Fruit fly (Drosophila melanogaster) whole organism, embryonic: ENCODE measurements around the gene Scm.
A peak's percentile ranks its signal among the peaks of the same experiment; 100 is the strongest.

Experiments
- Adf1 ChIP-seq: fragments of 200-800 bp; sonication (Bioruptor generic); IDR thresholded peaks from 2 replicates; pipeline ENCODE4 v1.3.6; 2022; ENCODE audit warnings: missing biosample characterization, missing genetic modification characterization
- CG10267 ChIP-seq: fragments of 200-800 bp; sonication (Bioruptor generic); optimal IDR thresholded peaks from 2 replicates; lab custom pipeline; 2018; ENCODE audit warnings: missing biosample characterization, mild to moderate bottlenecking, missing genetic modification characterization, moderate library complexity
- CG10979 ChIP-seq: fragments of 200-800 bp; sonication (Bioruptor generic); optimal IDR thresholded peaks from 2 replicates; lab custom pipeline; 2018; ENCODE audit warnings: missing biosample characterization, mild to moderate bottlenecking, missing genetic modification characterization, moderate library complexity
- CG15269 ChIP-seq: fragments of 200-800 bp; sonication (Bioruptor generic); optimal IDR thresholded peaks from 2 replicates; lab custom pipeline; 2018; ENCODE audit warnings: missing biosample characterization, mild to moderate bottlenecking, missing genetic modification characterization, moderate library complexity
- CG1603 ChIP-seq: fragments of 200-800 bp; sonication (Bioruptor generic); optimal IDR thresholded peaks from 2 replicates; lab custom pipeline; 2019; ENCODE audit warnings: missing biosample characterization, mild to moderate bottlenecking, missing genetic modification characterization, moderate library complexity
- CG17186 ChIP-seq: fragments of 200-800 bp; sonication (Bioruptor generic); optimal IDR thresholded peaks from 3 replicates; lab custom pipeline; 2017; ENCODE audit warnings: missing biosample characterization, missing genetic modification reagents, missing genetic modification characterization
- CG17568 ChIP-seq: fragments of 200-800 bp; sonication (Bioruptor generic); optimal IDR thresholded peaks from 2 replicates; lab custom pipeline; 2018; ENCODE audit warnings: missing biosample characterization, mild to moderate bottlenecking, missing genetic modification characterization, moderate library complexity
- CG17612 ChIP-seq: fragments of 200-800 bp; sonication (Bioruptor generic); IDR thresholded peaks from 2 replicates; pipeline ENCODE4 v1.3.6; 2022; ENCODE audit warnings: missing biosample characterization, missing genetic modification characterization
- CG17912 ChIP-seq: fragments of 200-800 bp; sonication (Bioruptor generic); optimal IDR thresholded peaks from 2 replicates; lab custom pipeline; 2018; ENCODE audit warnings: missing biosample characterization, mild to moderate bottlenecking, missing genetic modification characterization
- CG2678 ChIP-seq: fragments of 200-800 bp; sonication (Bioruptor generic); optimal IDR thresholded peaks from 3 replicates; lab custom pipeline; 2019; ENCODE audit warnings: missing biosample characterization, mild to moderate bottlenecking, missing genetic modification characterization, moderate library complexity
- CG2875 ChIP-seq: fragments of 200-800 bp; sonication (Bioruptor generic); optimal IDR thresholded peaks from 2 replicates; lab custom pipeline; 2017; ENCODE audit warnings: missing biosample characterization, mild to moderate bottlenecking, missing genetic modification characterization, missing genetic modification reagents
- CG30431 ChIP-seq: fragments of 200-800 bp; sonication (Bioruptor generic); optimal IDR thresholded peaks from 2 replicates; lab custom pipeline; 2017; ENCODE audit warnings: missing biosample characterization, missing genetic modification characterization
- CG32767 ChIP-seq: fragments of 200-800 bp; sonication (Bioruptor generic); IDR thresholded peaks from 2 replicates; pipeline ENCODE4 v1.3.6; 2022; ENCODE audit warnings: missing biosample characterization, missing genetic modification characterization
- CG34224 ChIP-seq: fragments of 200-800 bp; sonication (Bioruptor generic); IDR thresholded peaks from 3 replicates; pipeline ENCODE4 v1.3.6; 2022; ENCODE audit warnings: missing biosample characterization, missing genetic modification characterization; ENCODE audit not compliant: partially characterized antibody
- CG4707 ChIP-seq: fragments of 200-800 bp; sonication (Bioruptor generic); optimal IDR thresholded peaks from 2 replicates; lab custom pipeline; 2018; ENCODE audit warnings: missing biosample characterization, mild to moderate bottlenecking, missing genetic modification characterization, moderate library complexity
- CG6791 ChIP-seq: fragments of 200-800 bp; sonication (Bioruptor generic); IDR thresholded peaks from 3 replicates; pipeline ENCODE4 v1.3.6; 2022; ENCODE audit warnings: missing biosample characterization, missing genetic modification characterization; ENCODE audit not compliant: partially characterized antibody
- CG6813 ChIP-seq: fragments of 200-800 bp; sonication (Bioruptor generic); optimal IDR thresholded peaks from 2 replicates; lab custom pipeline; 2017; ENCODE audit warnings: missing biosample characterization, missing genetic modification characterization, mild to moderate bottlenecking, moderate library complexity, missing genetic modification reagents
- CG6854 ChIP-seq: fragments of 200-800 bp; sonication (Bioruptor generic); optimal IDR thresholded peaks from 3 replicates; lab custom pipeline; 2017; ENCODE audit warnings: missing biosample characterization, mild to moderate bottlenecking, missing genetic modification characterization
- CG8944 ChIP-seq: fragments of 200-800 bp; sonication (Bioruptor generic); optimal IDR thresholded peaks from 3 replicates; lab custom pipeline; 2016; ENCODE audit warnings: missing biosample characterization, missing genetic modification characterization
- CG9932 ChIP-seq: fragments of 200-800 bp; sonication (Bioruptor generic); IDR thresholded peaks from 2 replicates; pipeline ENCODE4 v1.3.6; 2022; ENCODE audit warnings: missing biosample characterization, missing genetic modification characterization
- CHES-1-like ChIP-seq: fragments of 200-800 bp; sonication (Bioruptor generic); optimal IDR thresholded peaks from 2 replicates; lab custom pipeline; 2016; ENCODE audit warnings: missing biosample characterization, missing genetic modification characterization
- Dip2 ChIP-seq: fragments of 200-800 bp; sonication (Bioruptor generic); IDR thresholded peaks from 2 replicates; pipeline ENCODE4 v1.3.6; 2022; ENCODE audit warnings: missing biosample characterization, missing genetic modification characterization
- Dip3 ChIP-seq: fragments of 200-800 bp; sonication (Bioruptor generic); optimal IDR thresholded peaks from 3 replicates; lab custom pipeline; 2016; ENCODE audit warnings: missing biosample characterization, missing genetic modification characterization
- Dll ChIP-seq: fragments of 200-800 bp; sonication (Bioruptor generic); IDR thresholded peaks from 4 replicates; pipeline ENCODE4 v1.3.6; 2022; ENCODE audit warnings: missing biosample characterization, missing genetic modification characterization; ENCODE audit not compliant: partially characterized antibody
- Doc2 ChIP-seq: fragments of 200-800 bp; sonication (Bioruptor generic); IDR thresholded peaks from 2 replicates; pipeline ENCODE4 v1.3.6; 2022; ENCODE audit warnings: missing biosample characterization, missing genetic modification characterization
- Doc3 ChIP-seq: fragments of 200-800 bp; sonication (Bioruptor generic); IDR thresholded peaks from 3 replicates; pipeline ENCODE4 v1.3.6; 2022; ENCODE audit warnings: missing biosample characterization, missing genetic modification characterization; ENCODE audit not compliant: partially characterized antibody
- Ets65A ChIP-seq: fragments of 200-800 bp; sonication (Bioruptor generic); peaks from one replicate; lab custom pipeline; 2016; ENCODE audit warnings: missing biosample characterization, missing genetic modification characterization
- Ets97D ChIP-seq: fragments of 200-800 bp; sonication (Bioruptor generic); optimal IDR thresholded peaks from 3 replicates; lab custom pipeline; 2016; ENCODE audit warnings: missing biosample characterization, missing genetic modification characterization
- Hey ChIP-seq: fragments of 200-800 bp; sonication (Bioruptor generic); optimal IDR thresholded peaks from 3 replicates; lab custom pipeline; 2018; ENCODE audit warnings: missing biosample characterization, mild to moderate bottlenecking, missing genetic modification characterization
- HmgZ ChIP-seq: fragments of 200-800 bp; sonication (Bioruptor generic); optimal IDR thresholded peaks from 2 replicates; lab custom pipeline; 2018; ENCODE audit warnings: missing biosample characterization, mild to moderate bottlenecking, missing genetic modification characterization
- Hmx ChIP-seq: fragments of 200-800 bp; sonication (Bioruptor generic); optimal IDR thresholded peaks from 2 replicates; lab custom pipeline; 2016; ENCODE audit warnings: missing biosample characterization, missing genetic modification characterization
- Mad ChIP-seq: fragments of 200-800 bp; sonication (Bioruptor generic); optimal IDR thresholded peaks from 2 replicates; lab custom pipeline; 2016; ENCODE audit warnings: missing biosample characterization, missing genetic modification characterization
- Max ChIP-seq: fragments of 200-800 bp; sonication (Bioruptor generic); optimal IDR thresholded peaks from 2 replicates; lab custom pipeline; 2016; ENCODE audit warnings: missing biosample characterization, mild to moderate bottlenecking, missing genetic modification characterization
- Optix ChIP-seq: fragments of 200-800 bp; sonication (Bioruptor generic); IDR thresholded peaks from 3 replicates; pipeline ENCODE4 v1.3.6; 2022; ENCODE audit warnings: missing biosample characterization, missing genetic modification characterization
- Poxn ChIP-seq: fragments of 200-800 bp; sonication (Bioruptor generic); IDR thresholded peaks from 2 replicates; pipeline ENCODE4 v1.3.6; 2022; ENCODE audit warnings: missing biosample characterization, missing genetic modification characterization
- TFAM ChIP-seq: fragments of 200-800 bp; sonication (Bioruptor generic); optimal IDR thresholded peaks from 2 replicates; lab custom pipeline; 2017; ENCODE audit warnings: missing biosample characterization, missing genetic modification characterization, inconsistent platforms
- Taf1 ChIP-seq: fragments of 200-800 bp; sonication (Bioruptor generic); IDR thresholded peaks from 2 replicates; pipeline ENCODE4 v1.3.6; 2022; ENCODE audit warnings: missing biosample characterization, missing genetic modification characterization
- Trl ChIP-seq, 3 experiments: fragments of >200 bp in 2 of 3; fragments of 200-800 bp in 1 of 3; sonication (Bioruptor generic) in 1 of 3; optimal IDR thresholded peaks; 2 replicates in 1 of 3; 3 replicates in 2 of 3; lab custom pipeline; 2016 to 2017; ENCODE audit warnings: missing biosample characterization in 1 of 3, missing genetic modification characterization in 1 of 3
- Xbp1 ChIP-seq: fragments of 200-800 bp; sonication (Bioruptor generic); optimal IDR thresholded peaks from 3 replicates; lab custom pipeline; 2016; ENCODE audit warnings: missing biosample characterization, mild to moderate bottlenecking, missing genetic modification characterization
- ac ChIP-seq: fragments of 200-800 bp; sonication (Bioruptor generic); optimal IDR thresholded peaks from 3 replicates; lab custom pipeline; 2017; ENCODE audit warnings: missing biosample characterization, mild to moderate bottlenecking, missing genetic modification characterization
- gce ChIP-seq: fragments of 200-800 bp; sonication (Bioruptor generic); IDR thresholded peaks from 3 replicates; pipeline ENCODE4 v1.3.6; 2022; ENCODE audit warnings: missing biosample characterization, missing genetic modification characterization
- hb ChIP-seq: fragments of 200-800 bp; sonication (Bioruptor generic); IDR thresholded peaks from 3 replicates; pipeline ENCODE4 v1.3.6; 2022; ENCODE audit warnings: missing biosample characterization, missing genetic modification characterization; ENCODE audit not compliant: partially characterized antibody
- lbe ChIP-seq: fragments of 200-800 bp; sonication (Bioruptor generic); optimal IDR thresholded peaks from 2 replicates; lab custom pipeline; 2016; ENCODE audit warnings: missing biosample characterization, mild to moderate bottlenecking, missing genetic modification characterization
- nmo ChIP-seq: fragments of 200-800 bp; sonication (Bioruptor generic); optimal IDR thresholded peaks from 2 replicates; lab custom pipeline; 2018; ENCODE audit warnings: missing biosample characterization, mild to moderate bottlenecking, missing genetic modification characterization, moderate library complexity
- odd ChIP-seq: fragments of 200-800 bp; sonication (Bioruptor generic); optimal IDR thresholded peaks from 2 replicates; lab custom pipeline; 2017; ENCODE audit warnings: missing biosample characterization, mild to moderate bottlenecking, missing genetic modification characterization
- sqz ChIP-seq: fragments of 200-800 bp; sonication (Bioruptor generic); optimal IDR thresholded peaks from 3 replicates; lab custom pipeline; 2018; ENCODE audit warnings: missing biosample characterization, mild to moderate bottlenecking, missing genetic modification characterization
- tgo ChIP-seq: fragments of 200-800 bp; sonication (Bioruptor generic); IDR thresholded peaks from 3 replicates; pipeline ENCODE4 v1.3.6; 2022; ENCODE audit warnings: missing biosample characterization, missing genetic modification characterization
- toy ChIP-seq: fragments of 200-800 bp; sonication (Bioruptor generic); IDR thresholded peaks from 2 replicates; pipeline ENCODE4 v1.3.6; 2022; ENCODE audit warnings: missing biosample characterization, missing genetic modification characterization
- zen ChIP-seq: fragments of 200-800 bp; sonication (Bioruptor generic); optimal IDR thresholded peaks from 3 replicates; lab custom pipeline; 2018; ENCODE audit warnings: missing biosample characterization, mild to moderate bottlenecking, missing genetic modification characterization, moderate library complexity
- zf30C ChIP-seq: fragments of 200-800 bp; sonication (Bioruptor generic); optimal IDR thresholded peaks from 3 replicates; lab custom pipeline; 2018; ENCODE audit warnings: missing biosample characterization, mild to moderate bottlenecking, missing genetic modification characterization
- zfh1 ChIP-seq: fragments of 200-800 bp; sonication (Bioruptor generic); IDR thresholded peaks from 3 replicates; pipeline ENCODE4 v1.3.6; 2022; ENCODE audit warnings: missing biosample characterization, missing genetic modification characterization

The Scm gene

dm6 chr3R:9612217-9612616 is 25.2 kb downstream of the Scm start (continued):
- TF ChIP-seq zen (tag; lab: Kevin White, UChicago) = no peak
- TF ChIP-seq Ets97D = no peak
- no peak for TF ChIP-seq nmo
- no peak for TF ChIP-seq CG6813 (GFP tag; lab: Kevin White, UChicago)
- no peak for TF ChIP-seq HmgZ
- no peak for TF ChIP-seq CG10979 (tag; lab: Kevin White, UChicago)
- no peak for TF ChIP-seq CG4707 (GFP tag; lab: Kevin White, UChicago)
- TF ChIP-seq Dll (GFP tag; lab: Robert Waterston, UW) = peak; percentile 24; the same call in 1 of the 4 replicates
- no peak for TF ChIP-seq Dip2 (GFP tag; lab: Robert Waterston, UW)
- TF ChIP-seq CG34224 (GFP tag; lab: Robert Waterston, UW) = peak; percentile 58; the same call in 1 of the 3 replicates
- TF ChIP-seq CG15269 (tag; lab: Kevin White, UChicago) = peak; percentile 12
- TF ChIP-seq toy (GFP tag; lab: Robert Waterston, UW) = no peak
- no peak for TF ChIP-seq Poxn
- TF ChIP-seq Dip3 = no peak
- no peak for TF ChIP-seq CG2875
- TF ChIP-seq CG8944 (GFP tag; lab: Kevin White, UChicago) = no peak
- TF ChIP-seq Max (GFP tag; lab: Kevin White, UChicago) = no peak
- no peak for TF ChIP-seq gce (GFP tag; lab: Robert Waterston, UW)
- TF ChIP-seq CG1603 (tag; lab: Kevin White, UChicago) = no peak
- no peak for TF ChIP-seq odd
- peak; percentile 49; the same call in 1 of the 3 replicates for TF ChIP-seq CG6791 (GFP tag; lab: Robert Waterston, UW)
- TF ChIP-seq CG9932 (GFP tag; lab: Robert Waterston, UW) = peak; percentile 42; the same call in 1 of the 2 replicates
- no peak for TF ChIP-seq Adf1 (GFP tag; lab: Robert Waterston, UW)
- TF ChIP-seq Trl (optimal IDR thresholded peaks at IDR 0.05; lab: Kevin White, UChicago) = no peak
- TF ChIP-seq Trl (GFP tag; optimal IDR thresholded peaks at IDR 0.05; lab: Kevin White, UChicago) = no peak
- no peak for TF ChIP-seq zf30C
- no peak for TF ChIP-seq CG17612 (GFP tag; lab: Robert Waterston, UW)
- TF ChIP-seq Doc2 = no peak
- TF ChIP-seq Taf1 (GFP tag; lab: Robert Waterston, UW) = no peak
- TF ChIP-seq Hmx (GFP tag; lab: Kevin White, UChicago) = no peak
- no peak for TF ChIP-seq CG30431 (GFP tag; lab: Kevin White, UChicago)
- TF ChIP-seq CG17912 (GFP tag; lab: Kevin White, UChicago) = no peak
- no peak for TF ChIP-seq CG17568 (GFP tag; lab: Kevin White, UChicago)
- TF ChIP-seq CHES-1-like = no peak
- no peak for TF ChIP-seq CG6854 (GFP tag; lab: Kevin White, UChicago)
- no peak for TF ChIP-seq Hey (tag; lab: Kevin White, UChicago)
- TF ChIP-seq CG2678 (tag; lab: Kevin White, UChicago) = peak; percentile 13
- no peak for TF ChIP-seq tgo (GFP tag; lab: Robert Waterston, UW)
- no peak for TF ChIP-seq Ets65A (GFP tag; lab: Kevin White, UChicago)
- TF ChIP-seq hb (GFP tag; lab: Robert Waterston, UW) = peak; percentile 64; the same call in 1 of the 3 replicates
- TF ChIP-seq CG32767 = no peak
- TF ChIP-seq Xbp1 (GFP tag; lab: Kevin White, UChicago) = peak; percentile 22
- no peak for TF ChIP-seq Optix (GFP tag; lab: Robert Waterston, UW)
- TF ChIP-seq lbe (GFP tag; lab: Kevin White, UChicago) = peak; percentile 29
- no peak for TF ChIP-seq CG10267 (tag; lab: Kevin White, UChicago)
- TF ChIP-seq zfh1 (GFP tag; lab: Robert Waterston, UW) = no peak
- TF ChIP-seq CG17186 (GFP tag; lab: Kevin White, UChicago) = no peak
- no peak for TF ChIP-seq sqz (GFP tag; lab: Kevin White, UChicago)
- TF ChIP-seq ac (GFP tag; lab: Kevin White, UChicago) = no peak
- no peak for TF ChIP-seq Mad (GFP tag; lab: Kevin White, UChicago)
- no peak for TF ChIP-seq TFAM (GFP tag; lab: Kevin White, UChicago)
- TF ChIP-seq Doc3 (GFP tag; lab: Robert Waterston, UW) = no peak
